Fruit fly (Drosophila melanogaster): ENCODE data around the gene stx.
A peak's percentile ranks its signal among the peaks of the same experiment; 100 is the strongest.

stx gene

dm6 chrX:10729921-10730873, 14.5 kb downstream of the stx start:
- no peak for TF ChIP-seq N (GFP tag; optimal IDR thresholded peaks at IDR 0.05)
- peak; percentile 27 for TF ChIP-seq psq (GFP tag; optimal IDR thresholded peaks at IDR 0.05)

DNA sequence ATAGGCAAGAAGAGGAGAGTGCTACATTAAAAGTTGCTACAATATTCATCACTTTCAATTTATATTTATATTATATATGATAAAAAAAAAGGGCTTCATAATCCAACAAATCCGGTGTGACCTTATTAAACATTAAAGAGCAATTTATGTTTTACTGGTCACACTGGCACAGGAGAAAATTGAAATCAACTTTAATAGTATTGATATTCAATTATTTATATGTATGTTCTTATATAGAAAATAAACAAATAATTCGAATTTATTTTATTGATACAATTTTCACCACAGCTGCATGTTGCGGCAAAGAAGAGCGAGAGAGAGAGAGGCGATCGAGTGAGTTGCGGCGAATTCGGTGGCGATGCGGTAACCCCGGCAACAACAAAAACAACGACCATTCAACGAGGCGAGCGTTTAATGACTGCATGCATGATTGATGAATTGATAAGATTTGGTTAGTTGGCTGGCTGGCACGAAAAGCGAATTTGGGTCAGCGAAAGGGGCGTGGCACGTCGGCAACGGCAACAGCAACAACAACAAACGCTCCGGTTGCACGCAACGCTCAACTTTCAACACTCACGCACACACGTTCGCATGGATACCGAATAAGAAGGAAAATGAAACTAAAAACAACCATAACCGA, 15.4 kb downstream of the stx start:
- TF ChIP-seq dsf (GFP tag; optimal IDR thresholded peaks at IDR 0.05; ENCODE audit: borderline replicate concordance) (no peak), GATAd (GFP tag; optimal IDR thresholded peaks at IDR 0.05) (no peak), CG32264 (GFP tag; optimal IDR thresholded peaks at IDR 0.05) (no peak), Vsx2 (GFP tag; optimal IDR thresholded peaks at IDR 0.05; ENCODE audit: partially characterized antibody) (no peak), fru (GFP tag; optimal IDR thresholded peaks at IDR 0.05) (no peak)

dm6 chrX:10728541-10728968, 16.2 kb downstream of the stx start:
- no peak for TF ChIP-seq Myc (optimal IDR thresholded peaks at IDR 0.05)
- TF ChIP-seq dsf (GFP tag; optimal IDR thresholded peaks at IDR 0.05; ENCODE audit: borderline replicate concordance), result no peak
- no peak for TF ChIP-seq usp (GFP tag; optimal IDR thresholded peaks at IDR 0.05)
- no peak for TF ChIP-seq jim (GFP tag; optimal IDR thresholded peaks at IDR 0.05)
- no peak for TF ChIP-seq Hr78 (GFP tag; optimal IDR thresholded peaks at IDR 0.05)
- TF ChIP-seq CG32264 (GFP tag; optimal IDR thresholded peaks at IDR 0.05), result no peak
- TF ChIP-seq OdsH (GFP tag; optimal IDR thresholded peaks at IDR 0.05), result no peak
- TF ChIP-seq sv (GFP tag; optimal IDR thresholded peaks at IDR 0.05), result no peak
- TF ChIP-seq Hnf4 (GFP tag; optimal IDR thresholded peaks at IDR 0.05), result no peak
- no peak for TF ChIP-seq GATAd (GFP tag; optimal IDR thresholded peaks at IDR 0.05)
- TF ChIP-seq Rel (GFP tag; optimal IDR thresholded peaks at IDR 0.05), result no peak
- TF ChIP-seq Rel (tag; optimal IDR thresholded peaks at IDR 0.05), result no peak
- TF ChIP-seq Vsx2 (GFP tag; optimal IDR thresholded peaks at IDR 0.05; ENCODE audit: partially characterized antibody), result no peak
- no peak for TF ChIP-seq sage (GFP tag; optimal IDR thresholded peaks at IDR 0.05)
- TF ChIP-seq CG9705 (GFP tag; optimal IDR thresholded peaks at IDR 0.05), result no peak
- TF ChIP-seq dmrt93B (GFP tag; optimal IDR thresholded peaks at IDR 0.05), result no peak
- no peak for TF ChIP-seq Abd-B (GFP tag; optimal IDR thresholded peaks at IDR 0.05)
- TF ChIP-seq N (GFP tag; optimal IDR thresholded peaks at IDR 0.05), result no peak
- TF ChIP-seq foxo (GFP tag; optimal IDR thresholded peaks at IDR 0.05), result no peak
- no peak for TF ChIP-seq dl (GFP tag; optimal IDR thresholded peaks at IDR 0.05; ENCODE audit: insufficient read depth in 1 of 2, partially characterized antibody in 2 of 2)
- TF ChIP-seq lola (GFP tag; optimal IDR thresholded peaks at IDR 0.05), result no peak

DNA sequence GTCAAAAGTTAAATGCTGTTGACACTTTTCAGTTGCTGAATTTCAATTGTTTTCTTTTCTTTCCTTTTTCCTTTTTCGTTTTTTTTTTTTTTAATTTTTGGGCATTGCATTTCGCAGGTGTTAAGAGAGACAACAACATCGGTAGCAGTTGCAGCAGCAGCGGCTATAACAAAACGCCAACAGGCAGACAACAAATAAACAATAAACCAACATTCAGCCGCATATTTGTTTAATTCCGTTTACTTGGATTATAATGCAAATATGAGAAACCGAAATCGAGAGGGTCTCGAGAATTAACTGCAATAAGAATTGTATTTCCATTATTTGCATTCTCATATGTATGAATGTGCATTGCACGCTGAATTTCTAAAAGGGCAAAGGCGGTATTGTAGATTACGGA, 16.7 kb downstream of the stx start:
- TF ChIP-seq Mio (GFP tag; optimal IDR thresholded peaks at IDR 0.05), result peak; percentile 19
- TF ChIP-seq psq (GFP tag; optimal IDR thresholded peaks at IDR 0.05), result peak; percentile 58
- TF ChIP-seq h (GFP tag; optimal IDR thresholded peaks at IDR 0.05), result peak; percentile 89
- peak; percentile 68 for TF ChIP-seq CG32264 (GFP tag; optimal IDR thresholded peaks at IDR 0.05)
- peak; percentile 41 for TF ChIP-seq brk (GFP tag; optimal IDR thresholded peaks at IDR 0.05)
- TF ChIP-seq jim (GFP tag; optimal IDR thresholded peaks at IDR 0.05), result peak; percentile 82
- peak; percentile 24 for TF ChIP-seq CG9705 (GFP tag; optimal IDR thresholded peaks at IDR 0.05)
- peak; percentile 28 for TF ChIP-seq HLH106 (tag; optimal IDR thresholded peaks at IDR 0.05)
- no peak for TF ChIP-seq CrebA (GFP tag; optimal IDR thresholded peaks at IDR 0.05; ENCODE audit: borderline replicate concordance)
- TF ChIP-seq OdsH (GFP tag; optimal IDR thresholded peaks at IDR 0.05), result peak; percentile 84
- peak; percentile 76 for TF ChIP-seq Jra (GFP tag; optimal IDR thresholded peaks at IDR 0.05)
- no peak for TF ChIP-seq N (GFP tag; optimal IDR thresholded peaks at IDR 0.05)
- TF ChIP-seq Hr78 (GFP tag; optimal IDR thresholded peaks at IDR 0.05), result no peak
- no peak for TF ChIP-seq Dfd (GFP tag; optimal IDR thresholded peaks at IDR 0.05)
- no peak for TF ChIP-seq Abd-B (GFP tag; optimal IDR thresholded peaks at IDR 0.05)
- peak; percentile 62 for TF ChIP-seq Sp1 (GFP tag; optimal IDR thresholded peaks at IDR 0.05)
- TF ChIP-seq dl (GFP tag; optimal IDR thresholded peaks at IDR 0.05; ENCODE audit: insufficient read depth in 1 of 2, partially characterized antibody in 2 of 2), result no peak
- TF ChIP-seq foxo (GFP tag; optimal IDR thresholded peaks at IDR 0.05), result peak in 1 of 2 experiments; percentile 68
- no peak for TF ChIP-seq Myc (optimal IDR thresholded peaks at IDR 0.05)
- TF ChIP-seq Hnf4 (GFP tag; optimal IDR thresholded peaks at IDR 0.05), result peak; percentile 82
- TF ChIP-seq Rel (GFP tag; optimal IDR thresholded peaks at IDR 0.05), result no peak
- no peak for TF ChIP-seq Rel (tag; optimal IDR thresholded peaks at IDR 0.05)
- TF ChIP-seq sv (GFP tag; optimal IDR thresholded peaks at IDR 0.05), result no peak
- peak; percentile 88 for TF ChIP-seq rgr (GFP tag; optimal IDR thresholded peaks at IDR 0.05)
- no peak for TF ChIP-seq Dif (GFP tag; optimal IDR thresholded peaks at IDR 0.05; ENCODE audit: partially characterized antibody)
- TF ChIP-seq fru (GFP tag; optimal IDR thresholded peaks at IDR 0.05), result peak; percentile 82
- peak; percentile 77 for TF ChIP-seq tai (GFP tag; optimal IDR thresholded peaks at IDR 0.05)
- TF ChIP-seq Vsx2 (GFP tag; optimal IDR thresholded peaks at IDR 0.05; ENCODE audit: partially characterized antibody), result no peak
- peak; percentile 44 for TF ChIP-seq ey (GFP tag; optimal IDR thresholded peaks at IDR 0.05)
- TF ChIP-seq dsf (GFP tag; optimal IDR thresholded peaks at IDR 0.05; ENCODE audit: borderline replicate concordance), result peak; percentile 6
- peak; percentile 64 for TF ChIP-seq br (GFP tag; optimal IDR thresholded peaks at IDR 0.05)
- no peak for TF ChIP-seq usp (GFP tag; optimal IDR thresholded peaks at IDR 0.05)
- no peak for TF ChIP-seq lola (GFP tag; optimal IDR thresholded peaks at IDR 0.05)
- peak; percentile 33 for TF ChIP-seq woc (GFP tag; optimal IDR thresholded peaks at IDR 0.05)
- no peak for TF ChIP-seq pan (optimal IDR thresholded peaks at IDR 0.05)

Measured in whole organism, wandering third instar larva.